Worm (Caenorhabditis elegans) whole organism, L1 larva: ENCODE measurements around the gene F20E11.17.
"Not testable (repeated sequence)": the region's sequence is repeated elsewhere in the genome, so short reads cannot be mapped to it uniquely, and the experiment has no call there.

Experiments used
- C16A3.4 ChIP-seq: fragments of 150-350 bp; optimal IDR thresholded peaks from 2 replicates; lab custom pipeline; 2014; ENCODE audit warnings: missing biosample characterization, missing genetic modification characterization
- C34B4.2 ChIP-seq: sonication (generic microtip); optimal IDR thresholded peaks from 2 replicates; lab custom pipeline; 2017; ENCODE audit warnings: mild to moderate bottlenecking, missing genetic modification characterization, missing compliant biosample characterization
- F16B12.6 ChIP-seq: fragments of 150-350 bp; optimal IDR thresholded peaks from 2 replicates; lab custom pipeline; 2014; ENCODE audit warnings: missing biosample characterization, missing genetic modification characterization
- ama-1 ChIP-seq: fragments of 150-350 bp; optimal IDR thresholded peaks from 2 replicates; lab custom pipeline; 2014
- ceh-63 ChIP-seq: fragments of 200-800 bp; sonication (Bioruptor generic); optimal IDR thresholded peaks from 2 replicates; lab custom pipeline; 2018; ENCODE audit warnings: mild to moderate bottlenecking, missing genetic modification characterization, missing compliant biosample characterization
- ceh-8 ChIP-seq: fragments of 200-800 bp; sonication (Bioruptor generic); optimal IDR thresholded peaks from 2 replicates; lab custom pipeline; 2018; ENCODE audit warnings: mild to moderate bottlenecking, missing genetic modification characterization, moderate library complexity, missing compliant biosample characterization
- ces-1 ChIP-seq: fragments of 150-350 bp; optimal IDR thresholded peaks from 2 replicates; lab custom pipeline; 2014; ENCODE audit warnings: missing biosample characterization, missing genetic modification reagents, missing genetic modification characterization
- dsc-1 ChIP-seq: sonication (generic microtip); optimal IDR thresholded peaks from 2 replicates; lab custom pipeline; 2016; ENCODE audit warnings: mild to moderate bottlenecking, missing genetic modification characterization, missing compliant biosample characterization
- efl-1 ChIP-seq, 4 experiments: fragments of 150-350 bp; optimal IDR thresholded peaks in 3 of 4; peaks in 1 of 4; 1 replicate in 1 of 4; 2 replicates in 3 of 4; lab custom pipeline; 2014; ENCODE audit warnings: missing biosample characterization in 2 of 4, missing genetic modification characterization in 2 of 4, missing genetic modification reagents in 2 of 4
- egl-13 ChIP-seq: sonication (generic microtip); optimal IDR thresholded peaks from 2 replicates; lab custom pipeline; 2016; ENCODE audit warnings: missing genotype, missing genetic modification reagents, missing genetic modification characterization, missing compliant biosample characterization
- elt-2 ChIP-seq: sonication (generic microtip); optimal IDR thresholded peaks from 2 replicates; lab custom pipeline; 2016; ENCODE audit warnings: missing genetic modification characterization, mild to moderate bottlenecking, inconsistent platforms, missing compliant biosample characterization, missing genetic modification reagents
- fkh-10 ChIP-seq: sonication (generic microtip); optimal IDR thresholded peaks from 2 replicates; lab custom pipeline; 2017; ENCODE audit warnings: missing biosample characterization, missing genetic modification reagents, missing genetic modification characterization
- fkh-8 ChIP-seq: sonication (generic microtip); optimal IDR thresholded peaks from 2 replicates; lab custom pipeline; 2016; ENCODE audit warnings: mild to moderate bottlenecking, missing genetic modification characterization, missing compliant biosample characterization
- hlh-17 ChIP-seq: fragments of 200-800 bp; sonication (Bioruptor generic); optimal IDR thresholded peaks from 2 replicates; lab custom pipeline; 2018; ENCODE audit warnings: missing genetic modification characterization, mild to moderate bottlenecking, missing compliant biosample characterization, moderate library complexity, borderline replicate concordance
- hpl-2 ChIP-seq: fragments of 150-350 bp; optimal IDR thresholded peaks from 2 replicates; lab custom pipeline; 2014; ENCODE audit warnings: missing biosample characterization, missing genetic modification reagents, missing genetic modification characterization
- irx-1 ChIP-seq: sonication (generic microtip); optimal IDR thresholded peaks from 2 replicates; lab custom pipeline; 2016; ENCODE audit warnings: missing genetic modification characterization, missing compliant biosample characterization
- isw-1 ChIP-seq: fragments of 200-800 bp; sonication (Bioruptor generic); IDR thresholded peaks from 2 replicates; pipeline ENCODE4 v1.3.6; 2022; ENCODE audit warnings: missing genetic modification characterization, missing compliant biosample characterization
- lin-14 ChIP-seq: fragments of 200-800 bp; sonication (Bioruptor generic); optimal IDR thresholded peaks from 2 replicates; lab custom pipeline; 2018; ENCODE audit warnings: mild to moderate bottlenecking, missing genetic modification characterization, moderate library complexity, missing compliant biosample characterization
- lin-15B ChIP-seq: fragments of 150-350 bp; sonication (generic microtip); optimal IDR thresholded peaks from 3 replicates; lab custom pipeline; 2014; ENCODE audit warnings: missing biosample characterization, missing genetic modification characterization
- lin-35 ChIP-seq, 2 experiments: fragments of 150-350 bp; optimal IDR thresholded peaks; 2 replicates each; lab custom pipeline; 2014; ENCODE audit warnings: missing biosample characterization in 2 of 2, missing genetic modification characterization in 2 of 2, missing genetic modification reagents in 2 of 2
- lin-39 ChIP-seq: fragments of 150-350 bp; optimal IDR thresholded peaks from 2 replicates; lab custom pipeline; 2014; ENCODE audit warnings: missing biosample characterization, missing genetic modification reagents, missing genetic modification characterization
- lir-3 ChIP-seq: sonication (generic microtip); optimal IDR thresholded peaks from 2 replicates; lab custom pipeline; 2016; ENCODE audit warnings: mild to moderate bottlenecking, missing genetic modification characterization, moderate library complexity, missing compliant biosample characterization; ENCODE audit not compliant: poor library complexity
- lsy-2 ChIP-seq, 2 experiments: fragments of 150-350 bp; optimal IDR thresholded peaks; 2 replicates each; lab custom pipeline; 2014; ENCODE audit warnings: missing biosample characterization in 2 of 2, missing genetic modification characterization in 2 of 2
- nhr-19 ChIP-seq: fragments of 200-800 bp; sonication (Bioruptor generic); conservative IDR thresholded peaks from 2 replicates; pipeline ENCODE4 v1.3.6; 2022; ENCODE audit warnings: missing genetic modification characterization, missing compliant biosample characterization
- nhr-20 ChIP-seq: sonication (generic microtip); optimal IDR thresholded peaks from 2 replicates; lab custom pipeline; 2016; ENCODE audit warnings: mild to moderate bottlenecking, missing genetic modification characterization, missing compliant biosample characterization
- nhr-76 ChIP-seq: sonication (generic microtip); optimal IDR thresholded peaks from 2 replicates; lab custom pipeline; 2017; ENCODE audit warnings: missing biosample characterization, missing genetic modification characterization
- pax-3 ChIP-seq: fragments of 200-800 bp; sonication (Bioruptor generic); optimal IDR thresholded peaks from 2 replicates; lab custom pipeline; 2018; ENCODE audit warnings: mild to moderate bottlenecking, missing genetic modification characterization, moderate library complexity, missing compliant biosample characterization
- snu-23 ChIP-seq: sonication (generic microtip); optimal IDR thresholded peaks from 2 replicates; lab custom pipeline; 2016; ENCODE audit warnings: missing genetic modification characterization, missing compliant biosample characterization
- sox-4 ChIP-seq: sonication (generic microtip); optimal IDR thresholded peaks from 2 replicates; lab custom pipeline; 2016; ENCODE audit warnings: missing genetic modification characterization, missing compliant biosample characterization
- tbx-2 ChIP-seq: sonication (generic microtip); optimal IDR thresholded peaks from 2 replicates; lab custom pipeline; 2016; ENCODE audit warnings: missing genetic modification characterization, missing compliant biosample characterization
- tlp-1 ChIP-seq: fragments of 150-350 bp; optimal IDR thresholded peaks from 2 replicates; lab custom pipeline; 2014; ENCODE audit warnings: missing biosample characterization, missing genetic modification characterization
- unc-62 ChIP-seq: fragments of 150-350 bp; optimal IDR thresholded peaks from 2 replicates; lab custom pipeline; 2014; ENCODE audit warnings: missing biosample characterization, missing genetic modification reagents, missing genetic modification characterization
- vab-15 ChIP-seq: sonication (generic microtip); optimal IDR thresholded peaks from 2 replicates; lab custom pipeline; 2017; ENCODE audit warnings: missing genotype, mild to moderate bottlenecking, missing genetic modification characterization, missing compliant biosample characterization
- ztf-11 ChIP-seq, 2 experiments: sonication (generic microtip); optimal IDR thresholded peaks; 2 replicates each; lab custom pipeline; 2016 to 2017; ENCODE audit warnings: missing genetic modification characterization in 2 of 2, missing biosample characterization in 1 of 2, missing compliant biosample characterization in 1 of 2

Gene F20E11.17

DNA sequence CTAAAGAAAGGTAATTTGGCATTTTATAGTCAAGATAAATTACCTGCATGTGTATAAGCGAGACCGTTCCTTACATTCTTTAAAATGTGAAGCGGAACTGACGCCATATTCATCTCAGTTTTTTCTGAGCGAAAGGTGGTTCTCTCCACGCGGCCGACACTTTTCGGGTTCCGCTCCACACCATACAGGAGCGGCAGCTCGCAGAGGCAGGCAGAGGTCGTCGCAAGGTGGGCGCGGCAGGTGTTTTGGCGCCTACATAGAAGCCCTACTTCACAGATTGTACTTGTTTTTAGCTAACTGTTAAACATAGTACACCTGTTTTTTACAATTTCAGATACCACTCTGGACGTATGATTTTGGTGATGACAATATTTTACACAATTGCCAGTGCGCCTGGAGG lies 1.2 kb downstream of the F20E11.17 start:
- no peak for TF ChIP-seq efl-1 (optimal IDR thresholded peaks at IDR 0.05; lab: Kevin White, UChicago)
- TF ChIP-seq efl-1 (GFP tag; optimal IDR thresholded peaks at IDR 0.05 in 1 of 2; lab: Kevin White, UChicago) = peak in 1 of 2 experiments; percentile 59
- no peak for TF ChIP-seq ceh-8 (GFP tag; lab: Kevin White, UChicago)
- no peak for TF ChIP-seq nhr-19 (GFP tag; lab: Robert Waterston, UW)
- TF ChIP-seq lin-39 (tag; lab: Kevin White, UChicago) = no peak

DNA sequence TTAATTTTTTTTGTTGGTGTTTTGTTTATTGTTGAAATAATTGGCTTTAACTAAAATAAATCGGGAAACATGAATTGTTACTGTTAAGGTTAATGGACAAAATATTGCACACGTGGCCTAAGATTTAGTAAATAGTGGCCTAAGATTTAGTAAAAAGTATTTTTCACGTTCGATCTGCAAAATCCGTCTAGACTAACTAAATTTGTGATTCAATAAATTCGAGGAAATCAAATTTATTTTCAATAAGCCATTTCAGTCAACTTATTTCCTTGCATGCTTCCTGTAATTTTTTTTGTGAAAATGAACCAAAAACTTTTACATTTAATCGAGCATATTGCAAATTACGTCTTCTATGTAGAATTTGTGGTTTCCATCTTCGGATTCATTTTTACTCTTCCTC lies 2.3 kb downstream of the F20E11.17 start, which contains the start of gene srw-72:
TSS of gene srw-72 (plus strand) at position 301 of the 400 bp plus-strand sequence.
- TF ChIP-seq ceh-63 (GFP tag; lab: Kevin White, UChicago) = no peak
- TF ChIP-seq lsy-2 (tag; optimal IDR thresholded peaks at IDR 0.05; lab: Kevin White, UChicago) = no peak
- no peak for TF ChIP-seq egl-13 (tag; lab: Kevin White, UChicago)
- no peak for TF ChIP-seq irx-1 (tag; lab: Kevin White, UChicago)
- no peak for TF ChIP-seq lir-3 (tag; lab: Kevin White, UChicago)
- no peak for TF ChIP-seq snu-23 (GFP tag; lab: Kevin White, UChicago)
- TF ChIP-seq isw-1 (GFP tag; lab: Robert Waterston, UW) = no peak
- TF ChIP-seq nhr-19 (GFP tag; lab: Robert Waterston, UW) = no peak
- TF ChIP-seq C16A3.4 = no peak
- TF ChIP-seq dsc-1 (tag; lab: Kevin White, UChicago) = no peak
- TF ChIP-seq vab-15 = no peak
- no peak for TF ChIP-seq ces-1 (GFP tag; lab: Kevin White, UChicago)
- no peak for TF ChIP-seq pax-3 (tag; lab: Kevin White, UChicago)
- TF ChIP-seq unc-62 (GFP tag; lab: Kevin White, UChicago) = no peak
- no peak for TF ChIP-seq hlh-17 (GFP tag; lab: Kevin White, UChicago)
- TF ChIP-seq nhr-76 = no peak
- no peak for TF ChIP-seq tbx-2 (tag; lab: Kevin White, UChicago)
- TF ChIP-seq lin-39 (tag; lab: Kevin White, UChicago) = no peak
- no peak for TF ChIP-seq fkh-10 (GFP tag; lab: Kevin White, UChicago)
- no peak for TF ChIP-seq fkh-8 (tag; lab: Kevin White, UChicago)

DNA sequence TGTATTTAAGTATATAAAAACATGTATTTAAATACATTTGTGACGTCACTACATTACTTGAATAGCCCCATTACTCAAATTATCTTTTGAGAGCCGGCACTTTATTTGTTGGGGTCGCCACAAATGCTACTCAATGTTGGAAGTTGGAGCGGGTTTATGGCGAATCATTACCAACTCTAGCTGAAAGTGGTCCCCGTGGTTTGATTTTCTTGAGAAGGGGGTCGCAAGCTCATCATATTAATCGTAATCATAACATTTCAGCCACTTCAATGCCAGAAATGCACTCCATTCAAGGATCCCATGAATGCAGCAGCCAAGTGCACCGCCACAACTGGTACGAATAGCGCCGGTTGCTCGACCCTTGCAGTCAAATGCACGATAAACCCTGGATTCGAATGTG lies 4.8 kb downstream of the F20E11.17 start, which contains the start of gene F20E11.7:
TSS of gene F20E11.7 (plus strand) at position 301 of the 400 bp plus-strand sequence.
- not testable (repeated sequence) for TF ChIP-seq ceh-8 (GFP tag; lab: Kevin White, UChicago); lin-14 (GFP tag; lab: Kevin White, UChicago); tlp-1 (tag; lab: Kevin White, UChicago)

DNA sequence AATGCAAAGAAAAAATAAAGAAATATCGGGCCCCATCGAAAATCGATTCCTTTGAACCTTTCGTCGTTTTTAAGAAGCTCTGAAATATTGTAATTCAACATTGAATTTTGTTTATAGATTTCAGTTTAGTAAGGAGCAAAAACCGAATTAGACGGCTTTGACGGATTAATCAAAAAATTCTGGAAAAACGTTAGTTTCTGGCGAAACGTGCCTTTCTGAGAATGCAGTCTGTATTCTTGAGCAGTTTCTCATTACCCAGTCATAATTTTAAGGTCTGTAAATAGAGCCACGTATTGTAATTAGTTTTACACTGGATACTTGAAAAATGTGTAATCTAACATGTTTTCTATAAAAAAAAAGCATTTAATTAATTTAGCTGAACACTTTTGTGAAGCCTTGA lies 9.0 kb downstream of the F20E11.17 start, which contains the start of gene srz-48:
TSS of gene srz-48 (minus strand) at position 101 of the 400 bp plus-strand sequence.
- no peak for TF ChIP-seq fkh-10 (GFP tag; lab: Kevin White, UChicago)
- TF ChIP-seq lin-35 (GFP tag; optimal IDR thresholded peaks at IDR 0.05; lab: Kevin White, UChicago) = no peak
- no peak for TF ChIP-seq F16B12.6
- TF ChIP-seq fkh-8 (tag; lab: Kevin White, UChicago) = no peak
- TF ChIP-seq ama-1 (lab: Kevin White, UChicago) = no peak
- TF ChIP-seq lin-15B (tag; lab: Kevin White, UChicago) = no peak
- no peak for TF ChIP-seq elt-2 (tag; lab: Kevin White, UChicago)
- TF ChIP-seq C34B4.2 (tag; lab: Kevin White, UChicago) = no peak
- no peak for TF ChIP-seq nhr-20 (tag; lab: Kevin White, UChicago)
- no peak for TF ChIP-seq snu-23 (GFP tag; lab: Kevin White, UChicago)
- TF ChIP-seq sox-4 (tag; lab: Kevin White, UChicago) = no peak

DNA sequence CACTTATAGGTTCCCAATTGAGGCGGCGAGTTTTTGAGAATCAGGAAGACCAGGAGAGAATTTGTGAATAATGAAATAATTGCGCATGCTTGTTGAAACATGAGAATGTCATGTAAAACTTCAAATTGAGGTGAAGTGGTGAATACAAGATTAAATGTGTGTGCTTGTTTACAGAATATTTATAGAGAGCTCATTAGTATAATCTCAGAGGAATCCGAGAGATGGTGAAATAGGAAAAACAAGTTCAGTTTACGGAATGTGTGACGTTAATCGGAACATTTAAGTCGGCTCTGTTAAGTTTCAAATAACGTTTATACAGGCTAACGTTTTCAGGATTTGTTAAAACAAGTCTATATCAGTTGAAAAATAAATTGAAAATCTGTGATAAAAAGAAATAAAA lies 11.0 kb downstream of the F20E11.17 start, which contains the start of gene str-200:
TSS of gene str-200 (minus strand) at position 101 of the 400 bp plus-strand sequence.
- TF ChIP-seq hpl-2 (GFP tag; lab: Kevin White, UChicago) = no peak
- no peak for TF ChIP-seq ztf-11 (tag; optimal IDR thresholded peaks at IDR 0.05; lab: Kevin White, UChicago)
- TF ChIP-seq, all 84 proteins: peak for 0
